Worm (Caenorhabditis elegans) whole organism, late embryonic: ENCODE data around the gene srt-30.

Source experiments
- C08G9.2 ChIP-seq: sonication (generic microtip); optimal IDR thresholded peaks from 2 replicates; lab custom pipeline; 2016; ENCODE audit warnings: mild to moderate bottlenecking, missing genetic modification characterization, moderate library complexity, missing compliant biosample characterization
- Y22D7AL.16 ChIP-seq: sonication (generic microtip); optimal IDR thresholded peaks from 2 replicates; lab custom pipeline; 2016; ENCODE audit warnings: missing genetic modification characterization, missing compliant biosample characterization
- ahr-1 ChIP-seq: sonication (generic microtip); optimal IDR thresholded peaks from 2 replicates; lab custom pipeline; 2016; ENCODE audit warnings: missing genetic modification characterization, missing compliant biosample characterization
- ama-1 ChIP-seq: fragments of 150-350 bp; optimal IDR thresholded peaks from 2 replicates; lab custom pipeline; 2014
- ceh-30 ChIP-seq: fragments of 150-350 bp; optimal IDR thresholded peaks from 2 replicates; lab custom pipeline; 2014; ENCODE audit warnings: missing biosample characterization, missing genetic modification characterization
- ceh-45 ChIP-seq: fragments of 200-800 bp; sonication (Bioruptor generic); IDR thresholded peaks from 2 replicates; pipeline ENCODE4 v1.3.6; 2022; ENCODE audit warnings: missing genetic modification reagents, missing genetic modification characterization, missing compliant biosample characterization
- che-1 ChIP-seq: sonication (generic microtip); optimal IDR thresholded peaks from 2 replicates; lab custom pipeline; 2016; ENCODE audit warnings: mild to moderate bottlenecking, missing genetic modification characterization, missing compliant biosample characterization
- dve-1 ChIP-seq: sonication (generic microtip); optimal IDR thresholded peaks from 2 replicates; lab custom pipeline; 2017; ENCODE audit warnings: antibody characterized with exemption, mild to moderate bottlenecking, missing genetic modification characterization, missing compliant biosample characterization
- elt-4 ChIP-seq: sonication (generic microtip); optimal IDR thresholded peaks from 2 replicates; lab custom pipeline; 2016; ENCODE audit warnings: missing genetic modification characterization, missing compliant biosample characterization
- fax-1 ChIP-seq: sonication (generic microtip); optimal IDR thresholded peaks from 2 replicates; lab custom pipeline; 2016; ENCODE audit warnings: missing genotype, missing genetic modification characterization, missing compliant biosample characterization
- fkh-6 ChIP-seq: sonication (generic microtip); optimal IDR thresholded peaks from 2 replicates; lab custom pipeline; 2016; ENCODE audit warnings: missing genetic modification characterization, missing compliant biosample characterization
- hlh-30 ChIP-seq: sonication (generic microtip); optimal IDR thresholded peaks from 2 replicates; lab custom pipeline; 2017; ENCODE audit warnings: antibody characterized with exemption, missing genetic modification characterization, missing compliant biosample characterization; ENCODE audit not compliant: insufficient read depth
- lin-11 ChIP-seq: fragments of 200-800 bp; sonication (Bioruptor generic); optimal IDR thresholded peaks from 2 replicates; lab custom pipeline; 2018; ENCODE audit warnings: mild to moderate bottlenecking, missing genetic modification characterization, missing compliant biosample characterization
- nfya-1 ChIP-seq: sonication (generic microtip); optimal IDR thresholded peaks from 2 replicates; lab custom pipeline; 2017; ENCODE audit warnings: missing genetic modification characterization, mild to moderate bottlenecking, missing compliant biosample characterization, antibody characterized with exemption, moderate library complexity
- nhr-11 ChIP-seq: fragments of 150-350 bp; optimal IDR thresholded peaks from 2 replicates; lab custom pipeline; 2014; ENCODE audit warnings: missing biosample characterization, missing genetic modification characterization
- npax-4 ChIP-seq: sonication (generic microtip); optimal IDR thresholded peaks from 2 replicates; lab custom pipeline; 2016; ENCODE audit warnings: missing genetic modification characterization, missing compliant biosample characterization
- pat-9 ChIP-seq: fragments of 200-800 bp; sonication (Bioruptor generic); optimal IDR thresholded peaks from 2 replicates; lab custom pipeline; 2018; ENCODE audit warnings: mild to moderate bottlenecking, missing genetic modification characterization, moderate library complexity, missing compliant biosample characterization
- pros-1 ChIP-seq: fragments of 150-350 bp; optimal IDR thresholded peaks from 2 replicates; lab custom pipeline; 2014; ENCODE audit warnings: missing biosample characterization, missing genetic modification reagents, missing genetic modification characterization
- sox-4 ChIP-seq: sonication (generic microtip); optimal IDR thresholded peaks from 2 replicates; lab custom pipeline; 2017; ENCODE audit warnings: mild to moderate bottlenecking, missing genetic modification characterization, inconsistent platforms, missing compliant biosample characterization
- tbx-2 ChIP-seq: sonication (generic microtip); optimal IDR thresholded peaks from 2 replicates; lab custom pipeline; 2016; ENCODE audit warnings: missing genetic modification characterization, missing compliant biosample characterization
- tbx-7 ChIP-seq: sonication (generic microtip); optimal IDR thresholded peaks from 2 replicates; lab custom pipeline; 2016; ENCODE audit warnings: missing genotype, missing genetic modification characterization, missing compliant biosample characterization
- ttx-3 ChIP-seq: sonication (generic microtip); optimal IDR thresholded peaks from 2 replicates; lab custom pipeline; 2016; ENCODE audit warnings: missing genetic modification reagents, missing genetic modification characterization, missing compliant biosample characterization
- unc-3 ChIP-seq, 2 experiments: fragments of 200-800 bp in 1 of 2; sonication (Bioruptor generic) in 1 of 2; sonication (generic microtip) in 1 of 2; conservative IDR thresholded peaks in 1 of 2; optimal IDR thresholded peaks in 1 of 2; 2 replicates each; pipeline versions ENCODE4 v1.3.6 to Lab custom; 2016 to 2022; ENCODE audit warnings: missing compliant biosample characterization in 2 of 2, missing genetic modification characterization in 2 of 2, missing genetic modification reagents in 1 of 2
- unc-42 ChIP-seq: sonication (generic microtip); optimal IDR thresholded peaks from 2 replicates; lab custom pipeline; 2016; ENCODE audit warnings: missing genotype, missing genetic modification characterization, missing compliant biosample characterization
- unc-55 ChIP-seq: sonication (generic microtip); optimal IDR thresholded peaks from 2 replicates; lab custom pipeline; 2017; ENCODE audit warnings: missing biosample characterization, missing genetic modification reagents, missing genetic modification characterization
- ztf-16 ChIP-seq: sonication (generic microtip); optimal IDR thresholded peaks from 2 replicates; lab custom pipeline; 2017; ENCODE audit warnings: missing genetic modification characterization, missing compliant biosample characterization

Gene srt-30

DNA sequence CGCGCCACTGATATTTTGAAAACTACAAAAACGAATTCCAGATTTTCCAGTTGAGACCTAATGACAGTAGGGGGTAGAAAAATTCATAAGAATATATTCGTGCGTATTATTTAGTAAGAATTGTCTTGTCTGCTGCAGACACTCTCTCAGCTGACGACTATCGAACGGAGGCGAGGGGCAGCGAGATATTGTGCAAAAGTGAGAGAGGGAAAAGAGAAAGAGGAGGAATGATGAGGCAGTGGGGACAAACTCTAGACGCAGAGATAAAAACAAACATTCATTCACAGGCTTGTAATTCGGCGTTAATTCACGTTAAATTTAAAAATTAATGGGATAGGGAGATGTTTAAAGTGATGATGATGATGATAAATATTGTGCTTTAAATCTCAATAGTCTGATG is 43.4 kb downstream of the srt-30 start, which contains the start of gene gid-7:
gid-7 (minus strand) TSS at position 188 of the 400 bp plus-strand sequence.
- TF ChIP-seq hlh-30 (tag; lab: Kevin White, UChicago) (peak; percentile 12), dve-1 (tag; lab: Kevin White, UChicago) (peak; percentile 5), unc-55 (GFP tag; lab: Kevin White, UChicago) (peak; percentile 34), tbx-7 (tag; lab: Kevin White, UChicago) (no peak), npax-4 (tag; lab: Kevin White, UChicago) (no peak), nfya-1 (peak; percentile 47), tbx-2 (no peak)

DNA sequence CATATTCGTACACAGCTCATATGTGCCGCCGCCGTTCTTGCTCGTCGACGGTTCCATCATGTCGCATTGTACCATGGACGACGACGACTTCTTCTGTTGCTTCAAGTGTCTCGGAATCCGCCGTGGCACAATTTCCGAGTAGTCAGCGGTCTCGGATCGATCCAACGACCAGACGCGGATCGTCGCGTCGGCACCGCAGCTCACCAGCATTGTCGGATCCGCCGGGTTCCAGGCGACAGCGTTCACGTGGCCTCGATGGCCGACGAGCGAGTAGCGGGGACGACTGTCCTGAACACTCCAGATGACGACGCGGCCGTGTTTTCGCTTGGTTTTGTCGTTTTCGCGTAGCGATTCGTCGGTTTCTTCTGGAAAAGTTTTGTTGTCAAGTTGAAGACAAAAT is 50.0 kb downstream of the srt-30 start:
- TF ChIP-seq elt-4 (tag; lab: Kevin White, UChicago): no peak
- no peak for TF ChIP-seq fax-1 (tag; lab: Kevin White, UChicago)
- no peak for TF ChIP-seq ztf-16 (tag; lab: Kevin White, UChicago)
- TF ChIP-seq pat-9 (tag; lab: Kevin White, UChicago): no peak
- TF ChIP-seq ceh-30: no peak
- no peak for TF ChIP-seq sox-4
- no peak for TF ChIP-seq unc-42 (tag; lab: Kevin White, UChicago)
- TF ChIP-seq C08G9.2 (tag; lab: Kevin White, UChicago): no peak
- TF ChIP-seq che-1 (tag; lab: Kevin White, UChicago): no peak
- no peak for TF ChIP-seq Y22D7AL.16 (tag; lab: Kevin White, UChicago)
- no peak for TF ChIP-seq nhr-11
- TF ChIP-seq fkh-6: no peak
- TF ChIP-seq ahr-1 (tag; lab: Kevin White, UChicago): no peak
- no peak for TF ChIP-seq pros-1 (tag; lab: Kevin White, UChicago)
- TF ChIP-seq ama-1: no peak
- TF ChIP-seq ceh-45 (GFP tag; lab: Robert Waterston, UW): no peak
- TF ChIP-seq ttx-3 (tag; lab: Kevin White, UChicago): no peak
- TF ChIP-seq lin-11: no peak
- no peak for TF ChIP-seq hlh-30 (tag; lab: Kevin White, UChicago)
- TF ChIP-seq unc-3 (GFP tag; conservative IDR thresholded peaks at IDR 0.05; lab: Robert Waterston, UW): no peak
- no peak for TF ChIP-seq unc-3 (tag; optimal IDR thresholded peaks at IDR 0.05; lab: Kevin White, UChicago)
